Worm (Caenorhabditis elegans): Measurements from ENCODE around the gene msp-50.

The msp-50 gene

ce11 chrII:5225284-5225683 lies 25.7 kb downstream of the msp-50 start, which contains the start of gene dsh-1:
TSS of gene dsh-1 (minus strand) at chrII:5225384.
- no peak for TF ChIP-seq ceh-16 (tag; optimal IDR thresholded peaks at IDR 0.05)
- TF ChIP-seq hmg-11 (tag; optimal IDR thresholded peaks at IDR 0.05) = peak; percentile 25
- no peak for TF ChIP-seq aly-2 (tag; optimal IDR thresholded peaks at IDR 0.05)

DNA sequence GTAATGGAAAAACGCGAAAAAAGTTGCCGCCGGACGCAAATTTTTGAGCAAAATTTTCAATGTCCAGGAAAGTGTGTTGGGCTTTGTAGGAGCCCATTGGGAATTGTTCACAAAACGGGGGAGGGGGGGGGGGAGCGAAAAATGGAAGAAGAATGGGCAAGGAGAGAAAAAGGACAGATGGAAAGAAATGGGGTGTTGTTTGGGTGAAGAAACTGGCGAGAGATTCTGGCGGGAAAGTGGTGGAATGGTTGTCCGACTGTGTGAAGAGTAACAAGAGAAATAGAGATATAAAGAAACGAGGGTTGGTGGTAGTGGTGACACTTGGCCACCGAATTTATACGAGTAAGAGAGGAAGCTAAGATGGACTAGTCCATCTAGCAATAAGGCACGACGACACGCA lies 26.7 kb downstream of the msp-50 start:
- TF ChIP-seq hmg-11 (tag; optimal IDR thresholded peaks at IDR 0.05) (no peak), lsy-12 (tag; optimal IDR thresholded peaks at IDR 0.05) (no peak), unc-62 (GFP tag; optimal IDR thresholded peaks at IDR 0.05) (no peak), elt-1 (tag; optimal IDR thresholded peaks at IDR 0.05) (no peak), tbx-2 (tag; optimal IDR thresholded peaks at IDR 0.05) (no peak), nhr-23 (tag; optimal IDR thresholded peaks at IDR 0.05) (no peak), daf-12 (tag; optimal IDR thresholded peaks at IDR 0.05) (no peak), ceh-82 (tag; optimal IDR thresholded peaks at IDR 0.05) (no peak), skn-1 (tag; optimal IDR thresholded peaks at IDR 0.05) (no peak), lin-39 (tag; optimal IDR thresholded peaks at IDR 0.05) (peak; percentile 58), fos-1 (tag; optimal IDR thresholded peaks at IDR 0.05) (no peak), lin-15B (tag; optimal IDR thresholded peaks at IDR 0.05) (peak; percentile 59), aly-2 (tag; optimal IDR thresholded peaks at IDR 0.05) (no peak), nhr-25 (tag; optimal IDR thresholded peaks at IDR 0.05) (no peak), sea-2 (GFP tag; optimal IDR thresholded peaks at IDR 0.05) (no peak), ztf-11 (tag; optimal IDR thresholded peaks at IDR 0.05) (no peak), mdl-1 (tag; optimal IDR thresholded peaks at IDR 0.05) (no peak), fkh-10 (GFP tag; optimal IDR thresholded peaks at IDR 0.05) (no peak), egl-5 (tag; optimal IDR thresholded peaks at IDR 0.05) (peak; percentile 23), ceh-9 (tag; optimal IDR thresholded peaks at IDR 0.05) (no peak), eor-1 (tag; optimal IDR thresholded peaks at IDR 0.05) (no peak), nhr-11 (tag; optimal IDR thresholded peaks at IDR 0.05) (no peak), nhr-28 (tag; optimal IDR thresholded peaks at IDR 0.05) (no peak), elt-2 (tag; optimal IDR thresholded peaks at IDR 0.05) (no peak), ceh-28 (tag; optimal IDR thresholded peaks at IDR 0.05) (no peak), pha-4 (tag; optimal IDR thresholded peaks at IDR 0.05) (no peak), nhr-67 (tag; optimal IDR thresholded peaks at IDR 0.05) (no peak), ztf-4 (tag; optimal IDR thresholded peaks at IDR 0.05) (no peak), nfya-1 (tag; optimal IDR thresholded peaks at IDR 0.05; ENCODE audit: insufficient read depth) (peak; percentile 43), nhr-76 (tag; optimal IDR thresholded peaks at IDR 0.05) (no peak)

ce11 chrII:5227768-5228167 lies 28.2 kb downstream of the msp-50 start:
- no peak for TF ChIP-seq lin-15B (tag; optimal IDR thresholded peaks at IDR 0.05)
- TF ChIP-seq pqm-1 (tag; optimal IDR thresholded peaks at IDR 0.05) = peak; percentile 25
- no peak for TF ChIP-seq R02D3.7 (tag; optimal IDR thresholded peaks at IDR 0.05)
- no peak for TF ChIP-seq nhr-67 (tag; optimal IDR thresholded peaks at IDR 0.05)
- TF ChIP-seq unc-39 (tag; optimal IDR thresholded peaks at IDR 0.05) = no peak
- TF ChIP-seq nhr-23 (tag; optimal IDR thresholded peaks at IDR 0.05) = no peak
- TF ChIP-seq lin-39 (tag; optimal IDR thresholded peaks at IDR 0.05) = no peak
- no peak for TF ChIP-seq ceh-16 (tag; optimal IDR thresholded peaks at IDR 0.05)
- no peak for TF ChIP-seq daf-12 (tag; optimal IDR thresholded peaks at IDR 0.05)
- TF ChIP-seq nhr-25 (tag; optimal IDR thresholded peaks at IDR 0.05) = no peak
- TF ChIP-seq ZK546.5 (tag; optimal IDR thresholded peaks at IDR 0.05) = no peak
- TF ChIP-seq sea-2 (GFP tag; optimal IDR thresholded peaks at IDR 0.05) = no peak
- no peak for TF ChIP-seq fkh-2 (tag; optimal IDR thresholded peaks at IDR 0.05)
- TF ChIP-seq ceh-82 (tag; optimal IDR thresholded peaks at IDR 0.05) = no peak
- no peak for TF ChIP-seq aly-2 (tag; optimal IDR thresholded peaks at IDR 0.05)
- TF ChIP-seq pha-4 (tag; optimal IDR thresholded peaks at IDR 0.05) = peak; percentile 82
- no peak for TF ChIP-seq ztf-11 (tag; optimal IDR thresholded peaks at IDR 0.05)
- TF ChIP-seq snpc-4 (tag; optimal IDR thresholded peaks at IDR 0.05) = no peak
- TF ChIP-seq nhr-28 (tag; optimal IDR thresholded peaks at IDR 0.05) = no peak
- peak; percentile 11 for TF ChIP-seq jun-1 (tag; optimal IDR thresholded peaks at IDR 0.05)
- no peak for TF ChIP-seq ceh-9 (tag; optimal IDR thresholded peaks at IDR 0.05)
- TF ChIP-seq nfya-1 (tag; optimal IDR thresholded peaks at IDR 0.05; ENCODE audit: insufficient read depth) = peak; percentile 26
- TF ChIP-seq egl-5 (tag; optimal IDR thresholded peaks at IDR 0.05) = no peak
- TF ChIP-seq mdl-1 (tag; optimal IDR thresholded peaks at IDR 0.05) = no peak
- no peak for TF ChIP-seq nhr-76 (tag; optimal IDR thresholded peaks at IDR 0.05)
- TF ChIP-seq lsy-12 (tag; optimal IDR thresholded peaks at IDR 0.05) = no peak
- TF ChIP-seq skn-1 (tag; optimal IDR thresholded peaks at IDR 0.05) = no peak
- no peak for TF ChIP-seq nhr-43 (tag; optimal IDR thresholded peaks at IDR 0.05; ENCODE audit: poor library complexity, severe bottlenecking)
- TF ChIP-seq fkh-10 (GFP tag; optimal IDR thresholded peaks at IDR 0.05) = no peak
- no peak for TF ChIP-seq ztf-4 (tag; optimal IDR thresholded peaks at IDR 0.05)
- no peak for TF ChIP-seq tbx-2 (tag; optimal IDR thresholded peaks at IDR 0.05)
- TF ChIP-seq nhr-77 (tag; optimal IDR thresholded peaks at IDR 0.05) = no peak
- no peak for TF ChIP-seq elt-1 (tag; optimal IDR thresholded peaks at IDR 0.05)
- TF ChIP-seq elt-2 (tag; optimal IDR thresholded peaks at IDR 0.05) = peak; percentile 91
- TF ChIP-seq ceh-28 (tag; optimal IDR thresholded peaks at IDR 0.05) = peak; percentile 50

Measured in whole organism, L3 larva.